Worm (Caenorhabditis elegans) whole organism, L3 larva: Measurements from ENCODE around the gene tmem-24.

ENCODE experiments used
- ceh-28 ChIP-seq: fragments of 150-350 bp; optimal IDR thresholded peaks from 2 replicates; lab custom pipeline; 2014; ENCODE audit warnings: missing biosample characterization, missing genetic modification reagents, missing genetic modification characterization
- nhr-12 ChIP-seq: fragments of 150-350 bp; optimal IDR thresholded peaks from 2 replicates; lab custom pipeline; 2014; ENCODE audit warnings: missing biosample characterization, missing genetic modification characterization
- nhr-237 ChIP-seq: fragments of 150-350 bp; optimal IDR thresholded peaks from 2 replicates; lab custom pipeline; 2014; ENCODE audit warnings: missing biosample characterization, missing genetic modification characterization
- nhr-76 ChIP-seq: fragments of 150-350 bp; sonication (generic microtip); optimal IDR thresholded peaks from 5 replicates; lab custom pipeline; 2014; ENCODE audit warnings: missing biosample characterization, missing genetic modification characterization
- tbx-2 ChIP-seq: sonication (generic microtip); optimal IDR thresholded peaks from 2 replicates; lab custom pipeline; 2016; ENCODE audit warnings: mild to moderate bottlenecking, missing genetic modification characterization, missing compliant biosample characterization
- unc-39 ChIP-seq: sonication (generic microtip); optimal IDR thresholded peaks from 4 replicates; lab custom pipeline; 2017; ENCODE audit warnings: missing biosample characterization, missing genetic modification characterization
- unc-62 ChIP-seq: fragments of 150-350 bp; sonication (generic microtip); optimal IDR thresholded peaks from 4 replicates; lab custom pipeline; 2014; ENCODE audit warnings: missing biosample characterization, missing genetic modification reagents, missing genetic modification characterization
- ztf-11 ChIP-seq: fragments of 150-350 bp; optimal IDR thresholded peaks from 2 replicates; lab custom pipeline; 2014; ENCODE audit warnings: missing biosample characterization, missing genetic modification characterization

ce11 chrX:3630090-3630489, 14.6 kb downstream of the tmem-24 start:
- TF ChIP-seq nhr-12 (no peak), unc-62 (no peak), tbx-2 (tag; lab: Kevin White, UChicago) (no peak), ceh-28 (tag; lab: Kevin White, UChicago) (no peak), nhr-76 (tag; lab: Kevin White, UChicago) (no peak), ztf-11 (tag; lab: Kevin White, UChicago) (no peak), unc-39 (tag; lab: Kevin White, UChicago) (no peak), nhr-237 (tag; lab: Kevin White, UChicago) (no peak)
